Worm (Caenorhabditis elegans): ENCODE data around the gene pod-2.

ce11 chrII:1189652-1190051 lies 53.1 kb downstream of the pod-2 start:
- TF ChIP-seq tra-4 (tag; optimal IDR thresholded peaks at IDR 0.05) (no peak), ama-1 (optimal IDR thresholded peaks at IDR 0.05) (no peak), sea-1 (GFP tag; conservative IDR thresholded peaks at IDR 0.05) (no peak), pes-1 (GFP tag; IDR thresholded peaks at IDR 0.05) (no peak), flt-1 (GFP tag; IDR thresholded peaks at IDR 0.05) (no peak), ets-7 (tag; optimal IDR thresholded peaks at IDR 0.05) (no peak), ceh-36 (tag; optimal IDR thresholded peaks at IDR 0.05) (no peak)

Data from whole organism, early embryonic.